Worm (Caenorhabditis elegans) whole organism, late embryonic: ENCODE measurements around the gene K03H1.12.

Source experiments
- nhr-11 ChIP-seq: fragments of 150-350 bp; optimal IDR thresholded peaks from 2 replicates; lab custom pipeline; 2014; ENCODE audit warnings: missing biosample characterization, missing genetic modification characterization
- pqm-1 ChIP-seq: sonication (generic microtip); optimal IDR thresholded peaks from 2 replicates; lab custom pipeline; 2016; ENCODE audit warnings: missing genetic modification characterization, missing compliant biosample characterization
- tbx-7 ChIP-seq: sonication (generic microtip); optimal IDR thresholded peaks from 2 replicates; lab custom pipeline; 2016; ENCODE audit warnings: missing genotype, missing genetic modification characterization, missing compliant biosample characterization

ce11 chrIII:9944723-9945122, 3.3 kb downstream of the K03H1.12 start, which contains the start of gene gln-2:
- TF ChIP-seq pqm-1 (tag; lab: Kevin White, UChicago) (no peak), nhr-11 (tag; lab: Kevin White, UChicago) (no peak), tbx-7 (no peak)
